Fruit fly (Drosophila melanogaster) whole organism, embryonic: ENCODE results near the gene CG17027.

ENCODE experiments used
- CG10654 ChIP-seq: fragments of 200-800 bp; sonication (Bioruptor generic); optimal IDR thresholded peaks from 2 replicates; lab custom pipeline; 2016; ENCODE audit warnings: missing biosample characterization, missing genetic modification characterization
- CG10959 ChIP-seq: fragments of 200-800 bp; sonication (Bioruptor generic); IDR thresholded peaks from 2 replicates; pipeline ENCODE4 v1.3.6; 2022; ENCODE audit warnings: missing biosample characterization, missing genetic modification characterization
- CG11695 ChIP-seq: fragments of 200-800 bp; sonication (Bioruptor generic); IDR thresholded peaks from 3 replicates; pipeline ENCODE4 v1.3.6; 2022; ENCODE audit warnings: missing biosample characterization, missing genetic modification characterization
- CG12155 ChIP-seq: fragments of 200-800 bp; sonication (Bioruptor generic); optimal IDR thresholded peaks from 3 replicates; lab custom pipeline; 2016; ENCODE audit warnings: missing biosample characterization, missing genetic modification characterization
- CG12391 ChIP-seq: fragments of 200-800 bp; sonication (Bioruptor generic); optimal IDR thresholded peaks from 3 replicates; lab custom pipeline; 2018; ENCODE audit warnings: missing biosample characterization, mild to moderate bottlenecking, missing genetic modification characterization, moderate library complexity
- CG14014 ChIP-seq: fragments of 200-800 bp; sonication (Bioruptor generic); IDR thresholded peaks from 2 replicates; pipeline ENCODE4 v1.3.6; 2022; ENCODE audit warnings: missing biosample characterization, missing genetic modification characterization
- CG17328 ChIP-seq: fragments of 200-800 bp; sonication (Bioruptor generic); IDR thresholded peaks from 2 replicates; pipeline ENCODE4 v1.3.6; 2022; ENCODE audit warnings: missing biosample characterization, missing genetic modification characterization
- CG17361 ChIP-seq: fragments of 200-800 bp; sonication (Bioruptor generic); IDR thresholded peaks from 3 replicates; pipeline ENCODE4 v1.3.6; 2022; ENCODE audit warnings: missing biosample characterization, missing genetic modification characterization
- CG17912 ChIP-seq: fragments of 200-800 bp; sonication (Bioruptor generic); optimal IDR thresholded peaks from 2 replicates; lab custom pipeline; 2018; ENCODE audit warnings: missing biosample characterization, mild to moderate bottlenecking, missing genetic modification characterization
- CG2678 ChIP-seq: fragments of 200-800 bp; sonication (Bioruptor generic); optimal IDR thresholded peaks from 3 replicates; lab custom pipeline; 2019; ENCODE audit warnings: missing biosample characterization, mild to moderate bottlenecking, missing genetic modification characterization, moderate library complexity
- CG30403 ChIP-seq: fragments of 200-800 bp; sonication (Bioruptor generic); optimal IDR thresholded peaks from 3 replicates; lab custom pipeline; 2016; ENCODE audit warnings: missing biosample characterization, missing genetic modification characterization
- CG31224 ChIP-seq: fragments of 200-800 bp; sonication (Bioruptor generic); IDR thresholded peaks from 2 replicates; pipeline ENCODE4 v1.3.6; 2022; ENCODE audit warnings: missing biosample characterization, missing genetic modification characterization
- CG3281 ChIP-seq: fragments of 200-800 bp; sonication (Bioruptor generic); optimal IDR thresholded peaks from 3 replicates; lab custom pipeline; 2017; ENCODE audit warnings: missing biosample characterization, mild to moderate bottlenecking, missing genetic modification characterization
- CG34376 ChIP-seq: fragments of 200-800 bp; sonication (Bioruptor generic); optimal IDR thresholded peaks from 2 replicates; lab custom pipeline; 2018; ENCODE audit warnings: missing biosample characterization, mild to moderate bottlenecking, missing genetic modification characterization
- CG4282 ChIP-seq: fragments of 200-800 bp; sonication (Bioruptor generic); optimal IDR thresholded peaks from 2 replicates; lab custom pipeline; 2016; ENCODE audit warnings: missing biosample characterization, missing genetic modification characterization
- CG4730 ChIP-seq: fragments of 200-800 bp; sonication (Bioruptor generic); IDR thresholded peaks from 2 replicates; pipeline ENCODE4 v1.3.6; 2022; ENCODE audit warnings: missing biosample characterization, missing genetic modification characterization
- CG4820 ChIP-seq: fragments of 200-800 bp; sonication (Bioruptor generic); optimal IDR thresholded peaks from 3 replicates; lab custom pipeline; 2016; ENCODE audit warnings: missing biosample characterization, missing genetic modification characterization
- CG6765 ChIP-seq: fragments of 200-800 bp; sonication (Bioruptor generic); optimal IDR thresholded peaks from 3 replicates; lab custom pipeline; 2017; ENCODE audit warnings: missing biosample characterization, mild to moderate bottlenecking, missing genetic modification characterization
- CG7745 ChIP-seq: fragments of 200-800 bp; sonication (Bioruptor generic); optimal IDR thresholded peaks from 2 replicates; lab custom pipeline; 2018; ENCODE audit warnings: missing biosample characterization, mild to moderate bottlenecking, missing genetic modification characterization, moderate library complexity
- CG8281 ChIP-seq: fragments of 200-800 bp; sonication (Bioruptor generic); optimal IDR thresholded peaks from 2 replicates; lab custom pipeline; 2018; ENCODE audit warnings: missing biosample characterization, mild to moderate bottlenecking, missing genetic modification characterization, moderate library complexity
- Dfd ChIP-seq, 2 experiments: fragments of >200 bp; optimal IDR thresholded peaks; 2 replicates each; lab custom pipeline; 2017; ENCODE audit warnings: missing biosample characterization in 2 of 2, missing genetic modification characterization in 2 of 2
- Eip74EF ChIP-seq, 2 experiments: fragments of 200-800 bp in 1 of 2; fragments of >200 bp in 1 of 2; sonication (Bioruptor generic) in 1 of 2; optimal IDR thresholded peaks; 2 replicates each; lab custom pipeline; 2017 to 2019; ENCODE audit warnings: missing biosample characterization in 2 of 2, missing genetic modification characterization in 2 of 2, mild to moderate bottlenecking in 1 of 2, moderate library complexity in 1 of 2
- Hsf ChIP-seq: fragments of 200-800 bp; sonication (Bioruptor generic); optimal IDR thresholded peaks from 3 replicates; lab custom pipeline; 2016; ENCODE audit warnings: missing biosample characterization, missing genetic modification characterization
- MBD-R2 ChIP-seq: fragments of 200-800 bp; sonication (Bioruptor generic); IDR thresholded peaks from 2 replicates; pipeline ENCODE4 v1.3.6; 2022; ENCODE audit warnings: missing biosample characterization, missing genetic modification characterization
- MTF-1 ChIP-seq: fragments of 200-800 bp; sonication (Bioruptor generic); optimal IDR thresholded peaks from 2 replicates; lab custom pipeline; 2018; ENCODE audit warnings: missing biosample characterization, mild to moderate bottlenecking, missing genetic modification characterization, borderline replicate concordance
- Nf-YA ChIP-seq: fragments of 200-800 bp; sonication (Bioruptor generic); IDR thresholded peaks from 2 replicates; pipeline ENCODE4 v1.3.6; 2022; ENCODE audit warnings: missing biosample characterization, missing genetic modification characterization
- NfI ChIP-seq: fragments of 200-800 bp; sonication (Bioruptor generic); optimal IDR thresholded peaks from 3 replicates; lab custom pipeline; 2018; ENCODE audit warnings: missing biosample characterization, mild to moderate bottlenecking, missing genetic modification characterization, moderate library complexity
- Oaz ChIP-seq: fragments of 200-800 bp; sonication (Bioruptor generic); IDR thresholded peaks from 2 replicates; pipeline ENCODE4 v1.3.6; 2022; ENCODE audit warnings: missing biosample characterization, missing genetic modification characterization
- Oli ChIP-seq: fragments of 200-800 bp; sonication (Bioruptor generic); optimal IDR thresholded peaks from 2 replicates; lab custom pipeline; 2018; ENCODE audit warnings: missing biosample characterization, mild to moderate bottlenecking, missing genetic modification characterization, moderate library complexity
- Six4 ChIP-seq: fragments of 200-800 bp; sonication (Bioruptor generic); optimal IDR thresholded peaks from 2 replicates; lab custom pipeline; 2016; ENCODE audit warnings: missing biosample characterization, missing genetic modification characterization
- Sry-δ ChIP-seq: fragments of 200-800 bp; sonication (Bioruptor generic); optimal IDR thresholded peaks from 2 replicates; lab custom pipeline; 2016; ENCODE audit warnings: missing biosample characterization, missing genetic modification characterization
- Stat92E ChIP-seq, 3 experiments: fragments of >200 bp in 2 of 3; fragments of 200-800 bp in 1 of 3; sonication (Bioruptor generic) in 1 of 3; optimal IDR thresholded peaks; 2 replicates each; lab custom pipeline; 2017 to 2019; ENCODE audit warnings: missing biosample characterization in 3 of 3, missing genetic modification characterization in 3 of 3, mild to moderate bottlenecking in 1 of 3, moderate library complexity in 1 of 3
- ase ChIP-seq: fragments of 200-800 bp; sonication (Bioruptor generic); IDR thresholded peaks from 3 replicates; pipeline ENCODE4 v1.3.6; 2022; ENCODE audit warnings: missing biosample characterization, missing genetic modification characterization
- ash1 ChIP-seq: fragments of 200-800 bp; sonication (Bioruptor generic); optimal IDR thresholded peaks from 2 replicates; lab custom pipeline; 2018; ENCODE audit warnings: missing biosample characterization, mild to moderate bottlenecking, missing genetic modification characterization
- bcd ChIP-seq: fragments of 200-800 bp; sonication (Bioruptor generic); optimal IDR thresholded peaks from 2 replicates; lab custom pipeline; 2017; ENCODE audit warnings: missing biosample characterization, mild to moderate bottlenecking, missing genetic modification characterization
- chinmo ChIP-seq: fragments of 200-800 bp; sonication (Bioruptor generic); IDR thresholded peaks from 4 replicates; pipeline ENCODE4 v1.3.6; 2022; ENCODE audit warnings: missing biosample characterization, missing genetic modification characterization; ENCODE audit not compliant: partially characterized antibody
- corto ChIP-seq: fragments of 200-800 bp; sonication (Bioruptor generic); optimal IDR thresholded peaks from 2 replicates; lab custom pipeline; 2016; ENCODE audit warnings: missing biosample characterization, mild to moderate bottlenecking, missing genetic modification characterization, moderate library complexity
- crp ChIP-seq, 2 experiments: fragments of 200-800 bp; sonication (Bioruptor generic); optimal IDR thresholded peaks; 2 replicates in 1 of 2; 3 replicates in 1 of 2; lab custom pipeline; 2017; ENCODE audit warnings: missing biosample characterization in 2 of 2, missing genetic modification characterization in 2 of 2, mild to moderate bottlenecking in 1 of 2, moderate library complexity in 1 of 2
- ems ChIP-seq: fragments of 200-800 bp; sonication (Bioruptor generic); optimal IDR thresholded peaks from 3 replicates; lab custom pipeline; 2016; ENCODE audit warnings: missing biosample characterization, missing genetic modification characterization
- fru ChIP-seq: fragments of >200 bp; optimal IDR thresholded peaks from 2 replicates; lab custom pipeline; 2017
- gcm ChIP-seq: fragments of 200-800 bp; sonication (Bioruptor generic); optimal IDR thresholded peaks from 2 replicates; lab custom pipeline; 2019; ENCODE audit warnings: missing biosample characterization, mild to moderate bottlenecking, missing genetic modification characterization, moderate library complexity
- grn ChIP-seq: fragments of 200-800 bp; sonication (Bioruptor generic); optimal IDR thresholded peaks from 3 replicates; lab custom pipeline; 2017; ENCODE audit warnings: missing biosample characterization, missing genetic modification characterization
- kni ChIP-seq: fragments of 200-800 bp; sonication (Bioruptor generic); optimal IDR thresholded peaks from 3 replicates; lab custom pipeline; 2017; ENCODE audit warnings: mild to moderate bottlenecking, missing biosample characterization, missing genetic modification reagents, missing genetic modification characterization
- mam ChIP-seq: fragments of 200-800 bp; sonication (Bioruptor generic); optimal IDR thresholded peaks from 3 replicates; lab custom pipeline; 2016; ENCODE audit warnings: missing biosample characterization, missing genetic modification characterization
- scrt ChIP-seq: fragments of 200-800 bp; sonication (Bioruptor generic); optimal IDR thresholded peaks from 2 replicates; lab custom pipeline; 2018; ENCODE audit warnings: missing biosample characterization, mild to moderate bottlenecking, missing genetic modification characterization, moderate library complexity
- stc ChIP-seq: fragments of 200-800 bp; sonication (Bioruptor generic); IDR thresholded peaks from 2 replicates; pipeline ENCODE4 v1.3.6; 2022; ENCODE audit warnings: missing biosample characterization, missing genetic modification characterization
- stwl ChIP-seq: fragments of 200-800 bp; sonication (Bioruptor generic); optimal IDR thresholded peaks from 3 replicates; lab custom pipeline; 2018; ENCODE audit warnings: missing biosample characterization, mild to moderate bottlenecking, missing genetic modification characterization, moderate library complexity
- tio ChIP-seq: fragments of 200-800 bp; sonication (Bioruptor generic); optimal IDR thresholded peaks from 2 replicates; lab custom pipeline; 2017; ENCODE audit warnings: missing biosample characterization, missing genetic modification characterization, inconsistent platforms
- unc-4 ChIP-seq: fragments of 200-800 bp; sonication (Bioruptor generic); IDR thresholded peaks from 2 replicates; pipeline ENCODE4 v1.3.6; 2022; ENCODE audit warnings: missing biosample characterization, missing genetic modification characterization; ENCODE audit not compliant: partially characterized antibody

Gene CG17027

DNA sequence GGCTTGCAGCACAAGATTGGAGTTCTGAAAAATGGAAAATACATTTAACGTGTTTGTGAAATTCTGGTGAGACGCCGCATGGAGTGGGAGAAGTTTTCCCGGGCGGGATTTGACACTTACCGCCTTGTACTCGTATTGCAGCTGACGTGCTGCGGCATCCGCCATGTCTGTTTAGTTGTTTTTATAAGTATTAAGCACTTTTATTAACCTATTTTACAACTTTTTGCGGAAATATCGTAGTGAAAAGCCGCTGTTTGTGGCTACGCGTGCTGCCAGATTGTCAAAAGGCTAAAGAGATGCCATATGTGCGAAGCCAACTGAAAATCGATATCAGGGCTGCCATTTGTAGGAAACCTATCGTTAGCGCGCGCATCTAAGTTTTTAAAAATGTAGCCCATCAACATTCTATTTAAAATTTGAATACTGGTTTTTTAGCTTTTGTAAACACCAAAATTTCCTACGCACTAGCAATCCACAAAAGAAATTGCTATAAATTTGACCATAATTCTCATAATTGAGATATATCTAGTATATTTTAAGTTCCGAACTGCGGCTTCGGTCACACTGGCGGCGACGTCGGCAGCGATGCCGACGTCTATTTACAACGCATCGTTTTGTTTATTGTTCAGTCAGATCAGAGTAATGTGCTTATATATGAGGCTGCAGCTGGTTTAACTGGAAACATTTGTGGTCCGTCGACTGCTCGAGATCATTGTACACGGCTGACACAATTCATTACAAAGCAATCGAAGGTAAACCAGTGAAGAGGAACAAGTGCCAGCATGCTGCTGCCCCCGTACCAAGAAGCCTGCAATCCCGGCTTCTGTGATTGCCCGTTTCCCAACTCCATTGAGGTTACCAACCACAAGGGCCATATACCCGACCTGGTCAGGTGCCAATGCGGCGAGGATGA, 12.1 kb upstream of the CG17027 start, which contains the start of the genes Brr2 and CG10516 (continued):
- TF ChIP-seq stwl (tag; lab: Kevin White, UChicago) (peak; percentile 60), CG4730 (GFP tag; lab: Robert Waterston, UW) (no peak), Oli (no peak), CG4282 (GFP tag; lab: Kevin White, UChicago) (no peak), NfI (no peak), CG14014 (GFP tag; lab: Robert Waterston, UW) (no peak), CG8281 (tag; lab: Kevin White, UChicago) (no peak), CG11695 (GFP tag; lab: Robert Waterston, UW) (no peak), corto (GFP tag; lab: Kevin White, UChicago) (no peak), mam (GFP tag; lab: Kevin White, UChicago) (no peak), CG17328 (GFP tag; lab: Robert Waterston, UW) (no peak), CG10959 (GFP tag; lab: Robert Waterston, UW) (no peak), grn (no peak), Nf-YA (GFP tag; lab: Robert Waterston, UW) (no peak), MBD-R2 (GFP tag; lab: Robert Waterston, UW) (peak; percentile 66), bcd (GFP tag; lab: Kevin White, UChicago) (no peak), ash1 (GFP tag; lab: Kevin White, UChicago) (no peak), CG3281 (GFP tag; lab: Kevin White, UChicago) (no peak), CG17361 (GFP tag; lab: Robert Waterston, UW) (no peak), Hsf (GFP tag; lab: Kevin White, UChicago) (no peak), gcm (no peak), Oaz (no peak), CG10654 (GFP tag; lab: Kevin White, UChicago) (peak; percentile 17), CG4820 (GFP tag; lab: Kevin White, UChicago) (no peak), CG7745 (tag; lab: Kevin White, UChicago) (no peak), chinmo (GFP tag; lab: Robert Waterston, UW) (no peak), CG30403 (GFP tag; lab: Kevin White, UChicago) (peak; percentile 38), CG31224 (GFP tag; lab: Robert Waterston, UW) (no peak), scrt (GFP tag; lab: Kevin White, UChicago) (no peak), Stat92E (GFP tag; optimal IDR thresholded peaks at IDR 0.05; lab: Kevin White, UChicago) (peak in 1 of 3 experiments; percentile 63), ase (GFP tag; lab: Robert Waterston, UW) (no peak), crp (GFP tag; optimal IDR thresholded peaks at IDR 0.05; lab: Kevin White, UChicago) (peak in 1 of 2 experiments; percentile 17), CG12391 (tag; lab: Kevin White, UChicago) (peak; percentile 58), Dfd (GFP tag; optimal IDR thresholded peaks at IDR 0.05; lab: Kevin White, UChicago) (no peak), Sry-δ (peak; percentile 71), fru (lab: Kevin White, UChicago) (no peak), Six4 (GFP tag; lab: Kevin White, UChicago) (peak; percentile 13), CG17912 (GFP tag; lab: Kevin White, UChicago) (no peak), MTF-1 (no peak), CG6765 (GFP tag; lab: Kevin White, UChicago) (no peak), CG34376 (GFP tag; lab: Kevin White, UChicago) (no peak), tio (no peak), kni (GFP tag; lab: Kevin White, UChicago) (peak; percentile 75), CG12155 (GFP tag; lab: Kevin White, UChicago) (no peak), ems (GFP tag; lab: Kevin White, UChicago) (no peak), CG2678 (no peak), stc (GFP tag; lab: Robert Waterston, UW) (no peak), unc-4 (peak; percentile 38; the same call in 1 of the 2 replicates), Eip74EF (GFP tag; optimal IDR thresholded peaks at IDR 0.05; lab: Kevin White, UChicago) (no peak)
